In genomic region chr3L:1388094-1388493, dm6 we compare ENCODE assay signal across 1 fruit fly cellular context.
TF ChIP-seq lines count a peak whose summit lies in the region.

No protein-coding gene starts in this region.

TF ChIP-seq in whole organism, prepupa, 60 proteins besides CTCF, POLR2A, EP300 and RAD21 (continued from another document):
- TF ChIP-seq Gug (GFP tag; IDR thresholded peaks at IDR 0.05; lab: Robert Waterston, UW), result no peak
- peak; percentile 66 for TF ChIP-seq Sox15 (GFP tag; optimal IDR thresholded peaks at IDR 0.05; lab: Kevin White, UChicago)
- peak; percentile 2 for TF ChIP-seq CG7368 (GFP tag; optimal IDR thresholded peaks at IDR 0.05; lab: Kevin White, UChicago)
- peak; percentile 70 for TF ChIP-seq lz (GFP tag; optimal IDR thresholded peaks at IDR 0.05; lab: Kevin White, UChicago)
- TF ChIP-seq CG1621 (tag; optimal IDR thresholded peaks at IDR 0.05; lab: Kevin White, UChicago), result peak; percentile 61
- TF ChIP-seq CG16779 (tag; optimal IDR thresholded peaks at IDR 0.05; lab: Kevin White, UChicago), result no peak
- TF ChIP-seq CG6276 (GFP tag; optimal IDR thresholded peaks at IDR 0.05; lab: Kevin White, UChicago), result no peak
- TF ChIP-seq CG11294 (GFP tag; IDR thresholded peaks at IDR 0.05; lab: Robert Waterston, UW), result no peak
- TF ChIP-seq CG9139 (GFP tag; optimal IDR thresholded peaks at IDR 0.05; lab: Kevin White, UChicago), result no peak
- TF ChIP-seq vri (GFP tag; optimal IDR thresholded peaks at IDR 0.05; lab: Kevin White, UChicago), result peak; percentile 61
- TF ChIP-seq Hr39 (GFP tag; optimal IDR thresholded peaks at IDR 0.05; lab: Kevin White, UChicago), result peak; percentile 86
- TF ChIP-seq CG32006 (GFP tag; optimal IDR thresholded peaks at IDR 0.05; lab: Kevin White, UChicago), result peak; percentile 27
- TF ChIP-seq fkh (GFP tag; optimal IDR thresholded peaks at IDR 0.05; lab: Kevin White, UChicago), result no peak
- peak; percentile 66 for TF ChIP-seq CG3032 (tag; optimal IDR thresholded peaks at IDR 0.05; lab: Kevin White, UChicago)
- peak; percentile 67 for TF ChIP-seq CG34406 (GFP tag; optimal IDR thresholded peaks at IDR 0.05; lab: Kevin White, UChicago)
- peak; percentile 24 for TF ChIP-seq CG10669 (GFP tag; optimal IDR thresholded peaks at IDR 0.05; lab: Kevin White, UChicago)
- peak; percentile 67 for TF ChIP-seq topi (GFP tag; optimal IDR thresholded peaks at IDR 0.05; lab: Kevin White, UChicago)
- TF ChIP-seq CG6792 (GFP tag; optimal IDR thresholded peaks at IDR 0.05; lab: Kevin White, UChicago), result peak; percentile 69
- peak; percentile 81 for TF ChIP-seq esn (GFP tag; optimal IDR thresholded peaks at IDR 0.05; lab: Kevin White, UChicago)
- TF ChIP-seq Smox (GFP tag; optimal IDR thresholded peaks at IDR 0.05; lab: Kevin White, UChicago), result peak; percentile 78
- TF ChIP-seq fd59A (GFP tag; optimal IDR thresholded peaks at IDR 0.05; lab: Kevin White, UChicago), result peak; percentile 66
- peak; percentile 67; the same call in 2 of the 3 replicates for TF ChIP-seq CG6163 (GFP tag; IDR thresholded peaks at IDR 0.05; lab: Robert Waterston, UW)
- TF ChIP-seq ss (GFP tag; optimal IDR thresholded peaks at IDR 0.05; lab: Kevin White, UChicago), result peak in 1 of 2 experiments; percentile 28
- TF ChIP-seq Eip78C (GFP tag; lab: Kevin White, UChicago), result peak; percentile 78
- no peak for TF ChIP-seq Hr38 (GFP tag; optimal IDR thresholded peaks at IDR 0.05; lab: Kevin White, UChicago)
- no peak for TF ChIP-seq eg (GFP tag; IDR thresholded peaks at IDR 0.05; lab: Robert Waterston, UW)
- peak; percentile 87 for TF ChIP-seq Met (GFP tag; optimal IDR thresholded peaks at IDR 0.05; lab: Kevin White, UChicago)
- TF ChIP-seq Hr4 (GFP tag; optimal IDR thresholded peaks at IDR 0.05; lab: Kevin White, UChicago), result peak; percentile 14
- peak; percentile 42 for TF ChIP-seq spab (GFP tag; optimal IDR thresholded peaks at IDR 0.05; lab: Kevin White, UChicago)
- peak; percentile 68 for TF ChIP-seq acj6 (GFP tag; optimal IDR thresholded peaks at IDR 0.05; lab: Kevin White, UChicago)
- peak in 1 of 2 experiments; percentile 49 for TF ChIP-seq salr (GFP tag; optimal IDR thresholded peaks at IDR 0.05; lab: Kevin White, UChicago)
- peak; percentile 75 for TF ChIP-seq OdsH (GFP tag; optimal IDR thresholded peaks at IDR 0.05; lab: Kevin White, UChicago)
